Fruit fly (Drosophila melanogaster): ENCODE results near the gene rdgA.

Gene rdgA

DNA sequence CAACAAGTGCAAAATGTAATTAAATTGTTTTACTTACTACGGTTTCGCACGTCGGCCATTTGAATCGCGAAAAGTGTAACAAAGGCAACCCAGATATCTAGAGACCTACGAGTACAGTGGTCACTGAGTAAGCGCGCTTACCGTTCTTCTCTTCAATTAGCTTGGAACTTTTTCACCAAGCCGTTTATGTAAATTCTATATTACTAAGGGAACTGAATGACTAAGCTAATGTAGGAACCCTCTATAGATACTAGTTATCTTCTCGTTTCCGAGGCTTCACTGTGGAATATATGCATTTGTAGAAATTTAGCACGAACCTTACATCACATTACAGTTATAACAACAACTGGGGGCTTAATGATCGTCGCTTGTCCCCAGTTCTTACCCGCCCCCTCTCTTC is 140.1 kb downstream of the rdgA start (continued):
- TF ChIP-seq CG13775 (GFP tag; optimal IDR thresholded peaks at IDR 0.05) = no peak
- no peak for TF ChIP-seq CG6175 (GFP tag; IDR thresholded peaks at IDR 0.05)
- peak; percentile 13; the same call in 1 of the 2 replicates for TF ChIP-seq gt (GFP tag; IDR thresholded peaks at IDR 0.05)
- peak; percentile 8 for TF ChIP-seq CG5245 (GFP tag; optimal IDR thresholded peaks at IDR 0.05)
- no peak for TF ChIP-seq D (optimal IDR thresholded peaks at IDR 0.05)
- no peak for TF ChIP-seq D (GFP tag; optimal IDR thresholded peaks at IDR 0.05)
- TF ChIP-seq Sry-δ (GFP tag; optimal IDR thresholded peaks at IDR 0.05) = no peak
- no peak for TF ChIP-seq NFAT (GFP tag; IDR thresholded peaks at IDR 0.05)
- peak; percentile 26; the same call in 1 of the 2 replicates for TF ChIP-seq wdn (GFP tag; IDR thresholded peaks at IDR 0.05)
- peak; percentile 40 for TF ChIP-seq Sox102F (GFP tag; optimal IDR thresholded peaks at IDR 0.05)
- no peak for TF ChIP-seq croc (GFP tag; conservative IDR thresholded peaks at IDR 0.05)
- peak; percentile 66 for TF ChIP-seq esg (GFP tag; conservative IDR thresholded peaks at IDR 0.05)
- TF ChIP-seq H2.0 (GFP tag; IDR thresholded peaks at IDR 0.05) = peak; percentile 37; the same call in 1 of the 2 replicates
- TF ChIP-seq usp (GFP tag; optimal IDR thresholded peaks at IDR 0.05) = no peak
- peak; percentile 3 for TF ChIP-seq bab2 (GFP tag; optimal IDR thresholded peaks at IDR 0.05)
- peak; percentile 51; the same call in 2 of the 3 replicates for TF ChIP-seq ken (GFP tag; IDR thresholded peaks at IDR 0.05)
- peak; percentile 28 for TF ChIP-seq phol (tag; optimal IDR thresholded peaks at IDR 0.05)
- TF ChIP-seq wor (GFP tag; IDR thresholded peaks at IDR 0.05) = peak; percentile 27; the same call in 1 of the 2 replicates
- peak; percentile 9; the same call in 1 of the 2 replicates for TF ChIP-seq CG3847 (GFP tag; IDR thresholded peaks at IDR 0.05)
- peak; percentile 42; the same call in 2 of the 3 replicates for TF ChIP-seq tgo (GFP tag; IDR thresholded peaks at IDR 0.05)
- TF ChIP-seq CG4328 (GFP tag; optimal IDR thresholded peaks at IDR 0.05) = no peak
- TF ChIP-seq CG31365 (tag; optimal IDR thresholded peaks at IDR 0.05) = no peak
- peak; percentile 41 for TF ChIP-seq gem (tag; optimal IDR thresholded peaks at IDR 0.05)
- TF ChIP-seq danr (GFP tag; IDR thresholded peaks at IDR 0.05) = no peak
- TF ChIP-seq ftz-f1 (GFP tag; optimal IDR thresholded peaks at IDR 0.05) = no peak
- peak; percentile 17 for TF ChIP-seq Meics (GFP tag; optimal IDR thresholded peaks at IDR 0.05)
- TF ChIP-seq Bgb (GFP tag; IDR thresholded peaks at IDR 0.05; ENCODE audit: partially characterized antibody) = no peak
- TF ChIP-seq sens-2 (GFP tag; IDR thresholded peaks at IDR 0.05) = peak; percentile 51; the same call in 1 of the 2 replicates
- TF ChIP-seq Fer2 (tag; optimal IDR thresholded peaks at IDR 0.05) = no peak
- 0 out of 3 replicates have a peak, but pooled peaks have one; percentile 36 for TF ChIP-seq CG11456 (GFP tag; IDR thresholded peaks at IDR 0.05)
- no peak for TF ChIP-seq CG7745 (tag; optimal IDR thresholded peaks at IDR 0.05)
- no peak for TF ChIP-seq CG4424 (GFP tag; optimal IDR thresholded peaks at IDR 0.05)
- no peak for TF ChIP-seq hkb (optimal IDR thresholded peaks at IDR 0.05)
- peak; percentile 40; the same call in 1 of the 2 replicates for TF ChIP-seq hkb (GFP tag; IDR thresholded peaks at IDR 0.05)
- TF ChIP-seq mirr (GFP tag; optimal IDR thresholded peaks at IDR 0.05) = no peak
- peak; percentile 31 for TF ChIP-seq Antp (GFP tag; optimal IDR thresholded peaks at IDR 0.05)
- TF ChIP-seq grau (tag; optimal IDR thresholded peaks at IDR 0.05) = peak; percentile 81
- TF ChIP-seq Xbp1 (GFP tag; optimal IDR thresholded peaks at IDR 0.05) = peak; percentile 28
- peak; percentile 41 for TF ChIP-seq Oli (tag; optimal IDR thresholded peaks at IDR 0.05)
- peak; percentile 33 for TF ChIP-seq ATbp (GFP tag; optimal IDR thresholded peaks at IDR 0.05)
- TF ChIP-seq CG11696 (GFP tag; IDR thresholded peaks at IDR 0.05) = 0 out of 2 replicates have a peak, but pooled peaks have one; percentile 22
- TF ChIP-seq dmrt11E (tag; optimal IDR thresholded peaks at IDR 0.05) = peak; percentile 3
- TF ChIP-seq CG7372 (GFP tag; IDR thresholded peaks at IDR 0.05) = 0 out of 2 replicates have a peak, but pooled peaks have one; percentile 9
- TF ChIP-seq CG10431 (GFP tag; optimal IDR thresholded peaks at IDR 0.05) = no peak
- TF ChIP-seq CG15696 (tag; optimal IDR thresholded peaks at IDR 0.05) = no peak
- no peak for TF ChIP-seq bowl (GFP tag; IDR thresholded peaks at IDR 0.05)
- no peak for TF ChIP-seq CG12942 (GFP tag; optimal IDR thresholded peaks at IDR 0.05)
- peak; percentile 48 for TF ChIP-seq CG1603 (tag; optimal IDR thresholded peaks at IDR 0.05)
- peak; percentile 1 for TF ChIP-seq Blimp-1 (GFP tag; optimal IDR thresholded peaks at IDR 0.05)
- peak; percentile 36; the same call in 1 of the 2 replicates for TF ChIP-seq CG6689 (GFP tag; IDR thresholded peaks at IDR 0.05)
- TF ChIP-seq dysf (GFP tag; IDR thresholded peaks at IDR 0.05) = peak; percentile 69
- TF ChIP-seq Xrp1 (GFP tag; IDR thresholded peaks at IDR 0.05) = peak; percentile 64

All from whole organism, embryonic.